Worm (Caenorhabditis elegans): ENCODE measurements around the gene gpa-2.

Gene gpa-2

DNA sequence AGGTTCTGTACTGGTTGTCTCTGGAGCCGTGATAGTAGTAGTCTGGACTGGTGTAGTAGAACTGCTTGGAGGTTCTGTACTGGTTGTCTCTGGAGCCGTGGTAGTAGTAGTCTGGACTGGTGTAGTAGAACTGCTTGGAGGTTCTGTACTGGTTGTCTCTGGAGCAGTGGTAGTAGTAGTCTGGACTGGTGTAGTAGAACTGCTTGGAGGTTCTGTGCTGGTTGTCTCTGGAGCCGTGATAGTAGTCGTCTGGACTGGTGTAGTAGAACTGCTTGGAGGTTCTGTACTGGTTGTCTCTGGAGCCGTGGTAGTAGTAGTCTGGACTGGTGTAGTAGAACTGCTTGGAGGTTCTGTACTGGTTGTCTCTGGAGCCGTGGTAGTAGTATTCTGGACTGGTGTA lies 41.4 kb upstream of the gpa-2 start:
- TF ChIP-seq aptf-3 (GFP tag; IDR thresholded peaks at IDR 0.05), result 0 out of 2 replicates have a peak, but pooled peaks have one; percentile 84
- TF ChIP-seq D2030.7 (GFP tag; IDR thresholded peaks at IDR 0.05), result peak; percentile 16; the same call in 1 of the 2 replicates
- 0 out of 2 replicates have a peak, but pooled peaks have one; percentile 25 for TF ChIP-seq F33H1.4 (GFP tag; IDR thresholded peaks at IDR 0.05)
- TF ChIP-seq ztf-28 (GFP tag; IDR thresholded peaks at IDR 0.05), result 0 out of 2 replicates have a peak, but pooled peaks have one; percentile 49
- 0 out of 2 replicates have a peak, but pooled peaks have one; percentile 60 for TF ChIP-seq F39B2.1 (GFP tag; IDR thresholded peaks at IDR 0.05)
- TF ChIP-seq ceh-40 (GFP tag; IDR thresholded peaks at IDR 0.05), result peak; percentile 85
- 0 out of 2 replicates have a peak, but pooled peaks have one; percentile 63 for TF ChIP-seq egl-18 (GFP tag; IDR thresholded peaks at IDR 0.05)
- 0 out of 2 replicates have a peak, but pooled peaks have one; percentile 18 for TF ChIP-seq ceh-58 (GFP tag; IDR thresholded peaks at IDR 0.05)
- peak; percentile 70 for TF ChIP-seq egrh-3 (GFP tag; IDR thresholded peaks at IDR 0.05)
- 0 out of 2 replicates have a peak, but pooled peaks have one; percentile 82 for TF ChIP-seq F37B4.10 (GFP tag; IDR thresholded peaks at IDR 0.05)
- TF ChIP-seq cebp-2 (GFP tag; IDR thresholded peaks at IDR 0.05), result peak; percentile 77; the same call in 1 of the 2 replicates
- 0 out of 2 replicates have a peak, but pooled peaks have one; percentile 28 for TF ChIP-seq hmg-20 (GFP tag; IDR thresholded peaks at IDR 0.05)
- TF ChIP-seq ceh-100 (GFP tag; IDR thresholded peaks at IDR 0.05), result 0 out of 2 replicates have a peak, but pooled peaks have one; percentile 15
- TF ChIP-seq madf-3 (GFP tag; IDR thresholded peaks at IDR 0.05), result peak; percentile 80; the same call in 1 of the 2 replicates
- TF ChIP-seq let-526 (GFP tag; IDR thresholded peaks at IDR 0.05), result 0 out of 2 replicates have a peak, but pooled peaks have one; percentile 70
- TF ChIP-seq B0019.2 (GFP tag; conservative IDR thresholded peaks at IDR 0.05), result peak; percentile 40; the same call in 1 of the 2 replicates

DNA sequence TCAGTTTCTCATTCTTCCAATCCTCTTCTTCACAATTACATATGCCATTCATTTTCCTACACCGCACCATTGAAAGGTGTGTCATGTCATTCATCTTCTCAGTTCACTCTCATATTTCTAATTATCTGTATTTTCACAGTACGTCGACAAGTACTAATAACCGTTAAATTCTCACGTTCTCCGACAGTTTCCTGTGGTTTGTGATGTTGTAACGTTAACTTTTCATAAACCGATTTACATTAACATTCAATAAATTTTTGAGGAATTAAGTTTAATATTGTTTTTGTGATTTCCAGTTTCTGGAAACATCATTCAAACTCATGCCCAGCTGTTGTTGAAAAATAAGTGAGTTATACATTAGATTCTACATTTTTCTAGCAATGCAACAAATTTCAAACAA lies 36.4 kb upstream of the gpa-2 start, which contains the start of gene tmd-2:
Gene tmd-2 (plus strand): TSS at position 301 of the 400 bp plus-strand sequence.
- no peak for TF ChIP-seq gei-17 (GFP tag; optimal IDR thresholded peaks at IDR 0.05)
- no peak for TF ChIP-seq attf-5 (GFP tag; optimal IDR thresholded peaks at IDR 0.05)
- TF ChIP-seq mel-28 (tag; optimal IDR thresholded peaks at IDR 0.05; ENCODE audit: borderline replicate concordance), result no peak
- TF ChIP-seq snpc-1.3 (tag; optimal IDR thresholded peaks at IDR 0.05; ENCODE audit: insufficient read depth), result no peak
- no peak for TF ChIP-seq Y53F4B.3 (GFP tag; IDR thresholded peaks at IDR 0.05)
- no peak for TF ChIP-seq hmg-1.2 (GFP tag; IDR thresholded peaks at IDR 0.05)
- no peak for TF ChIP-seq rcor-1 (GFP tag; IDR thresholded peaks at IDR 0.05)
- TF ChIP-seq nfya-2 (GFP tag; IDR thresholded peaks at IDR 0.05), result no peak
- TF ChIP-seq cebp-1 (GFP tag; IDR thresholded peaks at IDR 0.05), result no peak
- TF ChIP-seq cebp-1 (tag; optimal IDR thresholded peaks at IDR 0.05), result no peak
- no peak for TF ChIP-seq F49E8.2 (tag; optimal IDR thresholded peaks at IDR 0.05; ENCODE audit: insufficient read depth)
- no peak for TF ChIP-seq akir-1 (GFP tag; optimal IDR thresholded peaks at IDR 0.05)
- TF ChIP-seq xnd-1 (tag; optimal IDR thresholded peaks at IDR 0.05), result no peak
- TF ChIP-seq let-607 (tag; optimal IDR thresholded peaks at IDR 0.05), result no peak
- TF ChIP-seq madf-6 (GFP tag; IDR thresholded peaks at IDR 0.05), result no peak
- no peak for TF ChIP-seq lsl-1 (GFP tag; optimal IDR thresholded peaks at IDR 0.05)
- no peak for TF ChIP-seq aptf-2 (GFP tag; conservative IDR thresholded peaks at IDR 0.05)

DNA sequence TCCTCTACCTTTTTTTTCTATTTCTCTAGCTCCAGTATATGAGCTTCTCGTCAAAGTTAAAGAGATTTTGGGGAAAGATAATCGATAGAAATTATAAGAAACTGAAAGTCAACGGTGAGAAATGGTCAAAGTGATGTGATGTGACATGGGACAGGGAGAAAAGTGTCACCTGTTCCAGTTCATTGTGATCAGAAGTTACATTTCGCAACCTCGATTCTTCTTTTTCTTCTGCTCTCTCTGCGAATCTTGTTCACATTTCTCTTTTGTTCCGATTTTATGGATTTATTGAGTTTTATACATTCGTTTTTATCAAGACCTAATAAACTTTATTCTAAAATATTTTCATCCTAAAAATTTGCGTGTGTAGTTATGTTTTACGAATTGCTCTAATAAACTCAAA lies 35.2 kb upstream of the gpa-2 start:
- TF ChIP-seq cebp-1 (GFP tag; IDR thresholded peaks at IDR 0.05), result peak; percentile 51; the same call in 1 of the 2 replicates
- TF ChIP-seq cebp-1 (tag; optimal IDR thresholded peaks at IDR 0.05), result peak; percentile 78
- TF ChIP-seq ztf-22 (GFP tag; optimal IDR thresholded peaks at IDR 0.05), result no peak
- TF ChIP-seq K12H6.12 (tag; optimal IDR thresholded peaks at IDR 0.05), result no peak
- no peak for TF ChIP-seq ceh-40 (GFP tag; IDR thresholded peaks at IDR 0.05)
- TF ChIP-seq lin-26 (GFP tag; IDR thresholded peaks at IDR 0.05), result no peak
- TF ChIP-seq lag-1 (GFP tag; IDR thresholded peaks at IDR 0.05), result no peak

Measured in whole organism, young adult.